Fruit fly (Drosophila melanogaster) whole organism, embryonic: Measurements from ENCODE around the gene CG6972.

Source experiments
- Atf6 ChIP-seq: fragments of 200-800 bp; sonication (Bioruptor generic); IDR thresholded peaks from 2 replicates; pipeline ENCODE4 v1.3.6; 2022; ENCODE audit warnings: missing biosample characterization, missing genetic modification characterization
- Bdp1 ChIP-seq: fragments of 200-800 bp; sonication (Bioruptor generic); optimal IDR thresholded peaks from 3 replicates; lab custom pipeline; 2016; ENCODE audit warnings: missing biosample characterization, missing genetic modification characterization
- BtbVII ChIP-seq: fragments of 200-800 bp; sonication (Bioruptor generic); optimal IDR thresholded peaks from 3 replicates; lab custom pipeline; 2017; ENCODE audit warnings: missing biosample characterization, mild to moderate bottlenecking, missing genetic modification characterization
- CG10209 ChIP-seq: fragments of 200-800 bp; sonication (Bioruptor generic); optimal IDR thresholded peaks from 3 replicates; lab custom pipeline; 2017; ENCODE audit warnings: missing biosample characterization, mild to moderate bottlenecking, missing genetic modification characterization, missing genetic modification reagents
- CG13287 ChIP-seq: fragments of 200-800 bp; sonication (Bioruptor generic); IDR thresholded peaks from 2 replicates; pipeline ENCODE4 v1.3.6; 2022; ENCODE audit warnings: missing biosample characterization, missing genetic modification characterization; ENCODE audit not compliant: partially characterized antibody
- CG14667 ChIP-seq: fragments of 200-800 bp; sonication (Bioruptor generic); IDR thresholded peaks from 2 replicates; pipeline ENCODE4 v1.3.6; 2022; ENCODE audit warnings: missing biosample characterization, missing genetic modification characterization
- CG15514 ChIP-seq: fragments of 200-800 bp; sonication (Bioruptor generic); optimal IDR thresholded peaks from 3 replicates; lab custom pipeline; 2017; ENCODE audit warnings: missing biosample characterization, missing genetic modification characterization, mild to moderate bottlenecking, moderate library complexity, missing genetic modification reagents
- CG1602 ChIP-seq: fragments of 200-800 bp; sonication (Bioruptor generic); optimal IDR thresholded peaks from 3 replicates; lab custom pipeline; 2016; ENCODE audit warnings: missing biosample characterization, missing genetic modification characterization
- CG1603 ChIP-seq: fragments of 200-800 bp; sonication (Bioruptor generic); optimal IDR thresholded peaks from 2 replicates; lab custom pipeline; 2019; ENCODE audit warnings: missing biosample characterization, mild to moderate bottlenecking, missing genetic modification characterization, moderate library complexity
- CG16813 ChIP-seq: fragments of 200-800 bp; sonication (Bioruptor generic); IDR thresholded peaks from 3 replicates; pipeline ENCODE4 v1.3.6; 2022; ENCODE audit warnings: missing biosample characterization, missing genetic modification characterization; ENCODE audit not compliant: partially characterized antibody
- CG17612 ChIP-seq: fragments of 200-800 bp; sonication (Bioruptor generic); IDR thresholded peaks from 2 replicates; pipeline ENCODE4 v1.3.6; 2022; ENCODE audit warnings: missing biosample characterization, missing genetic modification characterization
- CG2120 ChIP-seq: fragments of 200-800 bp; sonication (Bioruptor generic); optimal IDR thresholded peaks from 3 replicates; lab custom pipeline; 2016; ENCODE audit warnings: missing biosample characterization, missing genetic modification characterization
- CG2712 ChIP-seq: fragments of 200-800 bp; optimal IDR thresholded peaks from 3 replicates; lab custom pipeline; 2019; ENCODE audit warnings: missing biosample characterization, mild to moderate bottlenecking, missing genetic modification characterization, moderate library complexity
- CG2889 ChIP-seq: fragments of 200-800 bp; sonication (Bioruptor generic); IDR thresholded peaks from 3 replicates; pipeline ENCODE4 v1.3.6; 2022; ENCODE audit warnings: missing biosample characterization, missing genetic modification characterization
- CG30020 ChIP-seq: fragments of 200-800 bp; optimal IDR thresholded peaks from 2 replicates; lab custom pipeline; 2019; ENCODE audit warnings: missing biosample characterization, mild to moderate bottlenecking, missing genetic modification characterization, moderate library complexity
- CG33213 ChIP-seq: fragments of 200-800 bp; sonication (Bioruptor generic); optimal IDR thresholded peaks from 3 replicates; lab custom pipeline; 2016; ENCODE audit warnings: missing biosample characterization, missing genetic modification characterization
- CG34224 ChIP-seq: fragments of 200-800 bp; sonication (Bioruptor generic); IDR thresholded peaks from 3 replicates; pipeline ENCODE4 v1.3.6; 2022; ENCODE audit warnings: missing biosample characterization, missing genetic modification characterization; ENCODE audit not compliant: partially characterized antibody
- CG34422 ChIP-seq: fragments of 200-800 bp; sonication (Bioruptor generic); IDR thresholded peaks from 3 replicates; pipeline ENCODE4 v1.3.6; 2022; ENCODE audit warnings: missing biosample characterization, missing genetic modification characterization
- CG6813 ChIP-seq: fragments of 200-800 bp; sonication (Bioruptor generic); optimal IDR thresholded peaks from 2 replicates; lab custom pipeline; 2017; ENCODE audit warnings: missing biosample characterization, missing genetic modification characterization, mild to moderate bottlenecking, moderate library complexity, missing genetic modification reagents
- CG9437 ChIP-seq: fragments of 200-800 bp; sonication (Bioruptor generic); optimal IDR thresholded peaks from 2 replicates; lab custom pipeline; 2018; ENCODE audit warnings: missing biosample characterization, mild to moderate bottlenecking, missing genetic modification characterization
- Dbx ChIP-seq: fragments of 200-800 bp; sonication (Bioruptor generic); IDR thresholded peaks from 3 replicates; pipeline ENCODE4 v1.3.6; 2022; ENCODE audit warnings: missing biosample characterization, missing genetic modification characterization
- ERR ChIP-seq: fragments of 200-800 bp; sonication (Bioruptor generic); optimal IDR thresholded peaks from 2 replicates; lab custom pipeline; 2016; ENCODE audit warnings: missing biosample characterization, missing genetic modification characterization
- Fer3 ChIP-seq: fragments of 200-800 bp; sonication (Bioruptor generic); optimal IDR thresholded peaks from 2 replicates; lab custom pipeline; 2018; ENCODE audit warnings: missing biosample characterization, mild to moderate bottlenecking, missing genetic modification characterization, moderate library complexity
- HLH4C ChIP-seq: fragments of 200-800 bp; sonication (Bioruptor generic); IDR thresholded peaks from 3 replicates; pipeline ENCODE4 v1.3.6; 2022; ENCODE audit warnings: missing biosample characterization, missing genetic modification characterization; ENCODE audit not compliant: partially characterized antibody
- Kr ChIP-seq: fragments of 200-800 bp; sonication (Bioruptor generic); optimal IDR thresholded peaks from 2 replicates; lab custom pipeline; 2017; ENCODE audit warnings: missing biosample characterization, mild to moderate bottlenecking, missing genetic modification characterization
- Mad ChIP-seq: fragments of 200-800 bp; sonication (Bioruptor generic); optimal IDR thresholded peaks from 2 replicates; lab custom pipeline; 2016; ENCODE audit warnings: missing biosample characterization, missing genetic modification characterization
- Mes4 ChIP-seq: fragments of 200-800 bp; sonication (Bioruptor generic); optimal IDR thresholded peaks from 2 replicates; lab custom pipeline; 2016; ENCODE audit warnings: missing biosample characterization, missing genetic modification characterization
- Nf-YB ChIP-seq: fragments of 200-800 bp; sonication (Bioruptor generic); optimal IDR thresholded peaks from 3 replicates; lab custom pipeline; 2019; ENCODE audit warnings: missing biosample characterization, mild to moderate bottlenecking, missing genetic modification characterization, moderate library complexity
- Oaz ChIP-seq: fragments of 200-800 bp; sonication (Bioruptor generic); IDR thresholded peaks from 2 replicates; pipeline ENCODE4 v1.3.6; 2022; ENCODE audit warnings: missing biosample characterization, missing genetic modification characterization
- Sox102F ChIP-seq: fragments of 200-800 bp; sonication (Bioruptor generic); optimal IDR thresholded peaks from 2 replicates; lab custom pipeline; 2018; ENCODE audit warnings: missing biosample characterization, mild to moderate bottlenecking, missing genetic modification characterization, moderate library complexity
- Xbp1 ChIP-seq: fragments of 200-800 bp; sonication (Bioruptor generic); optimal IDR thresholded peaks from 3 replicates; lab custom pipeline; 2016; ENCODE audit warnings: missing biosample characterization, mild to moderate bottlenecking, missing genetic modification characterization
- bigmax ChIP-seq: fragments of 200-800 bp; sonication (Bioruptor generic); optimal IDR thresholded peaks from 2 replicates; lab custom pipeline; 2018; ENCODE audit warnings: missing biosample characterization, mild to moderate bottlenecking, missing genetic modification characterization
- btn ChIP-seq: fragments of 200-800 bp; sonication (Bioruptor generic); optimal IDR thresholded peaks from 2 replicates; lab custom pipeline; 2016; ENCODE audit warnings: missing biosample characterization, missing genetic modification characterization
- crp ChIP-seq, 2 experiments: fragments of 200-800 bp; sonication (Bioruptor generic); optimal IDR thresholded peaks; 2 replicates in 1 of 2; 3 replicates in 1 of 2; lab custom pipeline; 2017; ENCODE audit warnings: missing biosample characterization in 2 of 2, missing genetic modification characterization in 2 of 2, mild to moderate bottlenecking in 1 of 2, moderate library complexity in 1 of 2
- dpn ChIP-seq, 2 experiments: fragments of 200-800 bp; sonication (Bioruptor generic); optimal IDR thresholded peaks; 3 replicates each; lab custom pipeline; 2016; ENCODE audit warnings: missing biosample characterization in 2 of 2, missing genetic modification characterization in 2 of 2
- eve ChIP-seq, 2 experiments: fragments of >200 bp; optimal IDR thresholded peaks; 2 replicates each; lab custom pipeline; 2017; ENCODE audit warnings: missing biosample characterization in 2 of 2, missing genetic modification characterization in 2 of 2
- gfzf ChIP-seq: fragments of 200-800 bp; sonication (Bioruptor generic); optimal IDR thresholded peaks from 2 replicates; lab custom pipeline; 2016; ENCODE audit warnings: missing biosample characterization, mild to moderate bottlenecking, missing genetic modification characterization, moderate library complexity
- grn ChIP-seq: fragments of 200-800 bp; sonication (Bioruptor generic); optimal IDR thresholded peaks from 3 replicates; lab custom pipeline; 2017; ENCODE audit warnings: missing biosample characterization, missing genetic modification characterization
- lmd ChIP-seq: fragments of 200-800 bp; sonication (Bioruptor generic); IDR thresholded peaks from 2 replicates; pipeline ENCODE4 v1.3.6; 2022; ENCODE audit warnings: missing biosample characterization, missing genetic modification characterization
- maf-S ChIP-seq: fragments of 200-800 bp; sonication (Bioruptor generic); optimal IDR thresholded peaks from 2 replicates; lab custom pipeline; 2016; ENCODE audit warnings: missing biosample characterization, missing genetic modification characterization
- nerfin-2 ChIP-seq: fragments of 200-800 bp; sonication (Bioruptor generic); IDR thresholded peaks from 2 replicates; pipeline ENCODE4 v1.3.6; 2022; ENCODE audit warnings: missing biosample characterization, missing genetic modification characterization; ENCODE audit not compliant: partially characterized antibody
- nmo ChIP-seq: fragments of 200-800 bp; sonication (Bioruptor generic); optimal IDR thresholded peaks from 2 replicates; lab custom pipeline; 2018; ENCODE audit warnings: missing biosample characterization, mild to moderate bottlenecking, missing genetic modification characterization, moderate library complexity
- oc ChIP-seq: fragments of 200-800 bp; sonication (Bioruptor generic); optimal IDR thresholded peaks from 2 replicates; lab custom pipeline; 2018; ENCODE audit warnings: missing biosample characterization, mild to moderate bottlenecking, missing genetic modification characterization, moderate library complexity
- pan ChIP-seq, 4 experiments: fragments of >200 bp in 3 of 4; fragments of 200-800 bp in 1 of 4; sonication (Bioruptor generic) in 1 of 4; optimal IDR thresholded peaks in 3 of 4; IDR thresholded peaks in 1 of 4; 2 replicates each; pipeline versions ENCODE4 v1.3.6 to Lab custom; 2017 to 2022; ENCODE audit warnings: missing biosample characterization in 2 of 4, missing genetic modification characterization in 2 of 4, mixed read lengths in 1 of 4
- pnt ChIP-seq: fragments of 200-800 bp; sonication (Bioruptor generic); optimal IDR thresholded peaks from 3 replicates; lab custom pipeline; 2016; ENCODE audit warnings: missing biosample characterization, missing genetic modification characterization
- schlank ChIP-seq: fragments of 200-800 bp; sonication (Bioruptor generic); optimal IDR thresholded peaks from 2 replicates; lab custom pipeline; 2018; ENCODE audit warnings: missing biosample characterization, mild to moderate bottlenecking, missing genetic modification characterization
- sim ChIP-seq: fragments of 200-800 bp; sonication (Bioruptor generic); IDR thresholded peaks from 2 replicates; pipeline ENCODE4 v1.3.6; 2022; ENCODE audit warnings: missing biosample characterization, missing genetic modification characterization
- sna ChIP-seq: fragments of 200-800 bp; sonication (Bioruptor generic); IDR thresholded peaks from 2 replicates; pipeline ENCODE4 v1.3.6; 2022; ENCODE audit warnings: missing biosample characterization, missing genetic modification characterization; ENCODE audit not compliant: partially characterized antibody
- sqz ChIP-seq: fragments of 200-800 bp; sonication (Bioruptor generic); optimal IDR thresholded peaks from 3 replicates; lab custom pipeline; 2018; ENCODE audit warnings: missing biosample characterization, mild to moderate bottlenecking, missing genetic modification characterization
- vvl ChIP-seq: fragments of 200-800 bp; sonication (Bioruptor generic); IDR thresholded peaks from 2 replicates; pipeline ENCODE4 v1.3.6; 2022; ENCODE audit warnings: missing biosample characterization, missing genetic modification characterization

The CG6972 gene

DNA sequence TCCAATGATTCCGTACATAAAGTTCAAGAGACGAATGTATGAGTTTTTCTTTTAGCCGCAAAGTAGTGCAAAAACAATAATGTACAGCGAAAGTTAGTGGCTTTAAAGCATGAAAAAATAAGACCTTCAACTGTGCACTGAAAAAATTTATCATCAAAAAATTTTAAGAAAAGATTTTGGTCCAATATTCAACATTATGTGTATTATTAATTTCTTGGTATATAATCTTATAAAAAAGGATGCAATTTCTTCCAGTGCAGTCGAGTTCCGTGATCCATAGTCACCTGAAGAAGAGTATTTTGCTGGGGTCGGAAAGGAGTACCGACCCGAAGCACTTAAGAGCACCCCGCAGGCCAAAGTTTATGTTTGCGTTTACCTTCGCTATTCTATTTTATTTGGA, 33.2 kb upstream of the CG6972 start (continued):
- TF ChIP-seq Fer3 (tag; lab: Kevin White, UChicago) = peak; percentile 8
- no peak for TF ChIP-seq pan (optimal IDR thresholded peaks at IDR 0.05; lab: Kevin White, UChicago)
- TF ChIP-seq pan (GFP tag; optimal IDR thresholded peaks at IDR 0.05 in 1 of 2, IDR thresholded peaks at IDR 0.05 in 1 of 2) = peak in 1 of 2 experiments; percentile 35
- peak; percentile 36 for TF ChIP-seq nmo (GFP tag; lab: Kevin White, UChicago)
- peak; percentile 59 for TF ChIP-seq Atf6
- TF ChIP-seq dpn (GFP tag; optimal IDR thresholded peaks at IDR 0.05; lab: Kevin White, UChicago) = peak in 1 of 2 experiments; percentile 28
- TF ChIP-seq grn (GFP tag; lab: Kevin White, UChicago) = no peak
- no peak for TF ChIP-seq sim
- no peak; the same call in 2 of the 3 replicates for TF ChIP-seq CG34422 (GFP tag; lab: Robert Waterston, UW)
- TF ChIP-seq vvl (GFP tag; lab: Robert Waterston, UW) = peak; percentile 28; the same call in 1 of the 2 replicates
- no peak for TF ChIP-seq Bdp1 (GFP tag; lab: Kevin White, UChicago)
- no peak for TF ChIP-seq CG13287 (GFP tag; lab: Robert Waterston, UW)
- TF ChIP-seq CG14667 (GFP tag; lab: Robert Waterston, UW) = no peak
- TF ChIP-seq CG17612 = no peak
- no peak for TF ChIP-seq btn (GFP tag; lab: Kevin White, UChicago)
- no peak for TF ChIP-seq CG30020 (tag; lab: Kevin White, UChicago)
- no peak for TF ChIP-seq CG33213 (GFP tag; lab: Kevin White, UChicago)
- no peak for TF ChIP-seq maf-S (GFP tag; lab: Kevin White, UChicago)
- no peak for TF ChIP-seq BtbVII
- TF ChIP-seq sna (GFP tag; lab: Robert Waterston, UW) = no peak
- TF ChIP-seq CG2712 (tag; lab: Kevin White, UChicago) = peak; percentile 1
- TF ChIP-seq ERR = no peak
- no peak for TF ChIP-seq sqz (GFP tag; lab: Kevin White, UChicago)
- TF ChIP-seq CG2120 (GFP tag; lab: Kevin White, UChicago) = peak; percentile 24
- TF ChIP-seq CG1602 (GFP tag; lab: Kevin White, UChicago) = peak; percentile 15
- TF ChIP-seq CG10209 (GFP tag; lab: Kevin White, UChicago) = peak; percentile 3
- peak; percentile 57 for TF ChIP-seq Sox102F (GFP tag; lab: Kevin White, UChicago)
- TF ChIP-seq HLH4C (GFP tag; lab: Robert Waterston, UW) = no peak
- no peak for TF ChIP-seq CG1603
- no peak for TF ChIP-seq CG6813
- TF ChIP-seq nerfin-2 (GFP tag; lab: Robert Waterston, UW) = no peak
- TF ChIP-seq pnt (GFP tag; lab: Kevin White, UChicago) = no peak
- TF ChIP-seq lmd = peak; percentile 25; the same call in 1 of the 2 replicates
- TF ChIP-seq CG16813 = no peak
- peak in 1 of 2 experiments; percentile 33 for TF ChIP-seq eve (GFP tag; optimal IDR thresholded peaks at IDR 0.05; lab: Kevin White, UChicago)
- peak; percentile 37 for TF ChIP-seq Xbp1 (GFP tag; lab: Kevin White, UChicago)
- no peak for TF ChIP-seq Mes4 (GFP tag; lab: Kevin White, UChicago)
- no peak for TF ChIP-seq Kr (GFP tag; lab: Kevin White, UChicago)
- no peak for TF ChIP-seq CG15514 (GFP tag; lab: Kevin White, UChicago)
- no peak; the same call in 1 of the 2 replicates for TF ChIP-seq Oaz (GFP tag; lab: Robert Waterston, UW)
- TF ChIP-seq Nf-YB (GFP tag; lab: Kevin White, UChicago) = no peak
- no peak for TF ChIP-seq Mad (GFP tag; lab: Kevin White, UChicago)
- TF ChIP-seq CG9437 = no peak
- TF ChIP-seq oc (tag; lab: Kevin White, UChicago) = no peak
- TF ChIP-seq schlank = no peak
- TF ChIP-seq Dbx (GFP tag; lab: Robert Waterston, UW) = no peak
- TF ChIP-seq gfzf = no peak
- TF ChIP-seq CG2889 (GFP tag; lab: Robert Waterston, UW) = 0 out of 3 replicates have a peak, but pooled peaks have one; percentile 29
- TF ChIP-seq crp (GFP tag; optimal IDR thresholded peaks at IDR 0.05; lab: Kevin White, UChicago) = no peak
- TF ChIP-seq bigmax = no peak
- TF ChIP-seq CG34224 (GFP tag; lab: Robert Waterston, UW) = no peak
